Worm (Caenorhabditis elegans): ENCODE measurements around the gene lido-16.

ce11 chrII:6497137-6497536 is 12.4 kb upstream of the lido-16 start:
- no peak for TF ChIP-seq ceh-2 (tag; optimal IDR thresholded peaks at IDR 0.05)
- no peak for TF ChIP-seq hlh-30 (tag; optimal IDR thresholded peaks at IDR 0.05; ENCODE audit: insufficient read depth)
- TF ChIP-seq pha-4 (tag; optimal IDR thresholded peaks at IDR 0.05), result no peak
- no peak for TF ChIP-seq ceh-45 (GFP tag; IDR thresholded peaks at IDR 0.05)
- no peak for TF ChIP-seq lin-11 (tag; optimal IDR thresholded peaks at IDR 0.05)
- TF ChIP-seq che-1 (tag; optimal IDR thresholded peaks at IDR 0.05), result no peak
- no peak for TF ChIP-seq eyg-1 (tag; optimal IDR thresholded peaks at IDR 0.05)

All from whole organism, late embryonic.